Fruit fly (Drosophila melanogaster): ENCODE results near the gene CG3982.

Gene CG3982

dm6 chr3L:9402157-9402890, 14.9 kb downstream of the CG3982 start, which contains the start of gene eIF4E1 (continued):
- TF ChIP-seq jigr1 (GFP tag; IDR thresholded peaks at IDR 0.05) (no peak), amos (GFP tag; IDR thresholded peaks at IDR 0.05; ENCODE audit: partially characterized antibody) (peak; percentile 86), CG13424 (tag; optimal IDR thresholded peaks at IDR 0.05) (no peak), vnd (GFP tag; IDR thresholded peaks at IDR 0.05; ENCODE audit: partially characterized antibody) (peak; percentile 74; the same call in 2 of the 3 replicates), peb (GFP tag; IDR thresholded peaks at IDR 0.05) (no peak), CG10147 (GFP tag; optimal IDR thresholded peaks at IDR 0.05) (peak; percentile 14), Sry-β (GFP tag; optimal IDR thresholded peaks at IDR 0.05) (no peak), Nf-YA (GFP tag; IDR thresholded peaks at IDR 0.05) (0 out of 2 replicates have a peak, but pooled peaks have one; percentile 5), CG18262 (tag; optimal IDR thresholded peaks at IDR 0.05) (peak; percentile 0), wdn (GFP tag; IDR thresholded peaks at IDR 0.05) (no peak), CG30431 (GFP tag; optimal IDR thresholded peaks at IDR 0.05) (no peak), sens-2 (GFP tag; IDR thresholded peaks at IDR 0.05) (no peak), sug (tag; optimal IDR thresholded peaks at IDR 0.05) (peak; percentile 14), Asciz (GFP tag; optimal IDR thresholded peaks at IDR 0.05) (no peak), C15 (GFP tag; IDR thresholded peaks at IDR 0.05) (no peak), exex (tag; optimal IDR thresholded peaks at IDR 0.05) (no peak), sima (GFP tag; optimal IDR thresholded peaks at IDR 0.05) (no peak), rib (GFP tag; IDR thresholded peaks at IDR 0.05) (no peak), CG9727 (GFP tag; optimal IDR thresholded peaks at IDR 0.05) (no peak), CG18599 (GFP tag; optimal IDR thresholded peaks at IDR 0.05) (no peak), klu (GFP tag; IDR thresholded peaks at IDR 0.05) (0 out of 2 replicates have a peak, but pooled peaks have one; percentile 14), CG4360 (GFP tag; IDR thresholded peaks at IDR 0.05) (peak; percentile 52; the same call in 1 of the 2 replicates), CG1832 (GFP tag; optimal IDR thresholded peaks at IDR 0.05) (no peak), CG33213 (GFP tag; optimal IDR thresholded peaks at IDR 0.05) (peak; percentile 75), CG7372 (GFP tag; IDR thresholded peaks at IDR 0.05) (no peak), CG13894 (tag; optimal IDR thresholded peaks at IDR 0.05) (peak; percentile 31), CG11696 (GFP tag; IDR thresholded peaks at IDR 0.05) (no peak), pum (GFP tag; optimal IDR thresholded peaks at IDR 0.05) (no peak), fd3F (GFP tag; optimal IDR thresholded peaks at IDR 0.05) (no peak), CG8924 (tag; optimal IDR thresholded peaks at IDR 0.05) (no peak), ara (GFP tag; IDR thresholded peaks at IDR 0.05) (no peak), CG13123 (GFP tag; optimal IDR thresholded peaks at IDR 0.05) (no peak), CG15601 (tag; optimal IDR thresholded peaks at IDR 0.05) (no peak), Scr (GFP tag; IDR thresholded peaks at IDR 0.05; ENCODE audit: partially characterized antibody) (peak; percentile 76), cwo (GFP tag; optimal IDR thresholded peaks at IDR 0.05) (no peak), Hr78 (GFP tag; optimal IDR thresholded peaks at IDR 0.05) (no peak), CG8089 (GFP tag; optimal IDR thresholded peaks at IDR 0.05) (no peak), knrl (GFP tag; IDR thresholded peaks at IDR 0.05; ENCODE audit: partially characterized antibody) (peak; percentile 86), CG7271 (tag; optimal IDR thresholded peaks at IDR 0.05) (no peak), CG6175 (GFP tag; IDR thresholded peaks at IDR 0.05) (no peak), Bgb (GFP tag; IDR thresholded peaks at IDR 0.05; ENCODE audit: partially characterized antibody) (peak; percentile 86), Kr (GFP tag; optimal IDR thresholded peaks at IDR 0.05) (no peak), CG1603 (tag; optimal IDR thresholded peaks at IDR 0.05) (peak; percentile 80), tgo (GFP tag; IDR thresholded peaks at IDR 0.05) (no peak), CG2678 (tag; optimal IDR thresholded peaks at IDR 0.05) (no peak), eve (GFP tag; optimal IDR thresholded peaks at IDR 0.05) (no peak), hth (optimal IDR thresholded peaks at IDR 0.05) (no peak), tx (GFP tag; optimal IDR thresholded peaks at IDR 0.05) (no peak), Ptx1 (GFP tag; IDR thresholded peaks at IDR 0.05) (no peak)

Data from whole organism, embryonic.